Worm (Caenorhabditis elegans) whole organism, midembryonic: ENCODE results near the gene Y73C8C.10.

Source experiments
- cog-1 ChIP-seq: sonication (generic microtip); optimal IDR thresholded peaks from 2 replicates; lab custom pipeline; 2016; ENCODE audit warnings: missing genetic modification characterization, missing compliant biosample characterization
- tab-1 ChIP-seq: fragments of 200-800 bp; sonication (Bioruptor generic); IDR thresholded peaks from 2 replicates; pipeline ENCODE4 v1.3.6; 2022; ENCODE audit warnings: missing genetic modification characterization, missing compliant biosample characterization

ce11 chrV:3105810-3106209 lies 21.8 kb downstream of the Y73C8C.10 start, which contains the start of gene str-69:
- TF ChIP-seq cog-1 (no peak), tab-1 (GFP tag; lab: Robert Waterston, UW) (no peak)
